Fruit fly (Drosophila melanogaster): ENCODE results near the gene RpS6.

RpS6 gene

dm6 chrX:7944772-7945722 lies 43.9 kb upstream of the RpS6 start (continued):
- TF ChIP-seq CG15696 (tag; optimal IDR thresholded peaks at IDR 0.05) (no peak), croc (GFP tag; conservative IDR thresholded peaks at IDR 0.05) (no peak), fru (optimal IDR thresholded peaks at IDR 0.05) (no peak), CG13123 (GFP tag; optimal IDR thresholded peaks at IDR 0.05) (no peak), unpg (GFP tag; optimal IDR thresholded peaks at IDR 0.05) (peak; percentile 31), chinmo (GFP tag; IDR thresholded peaks at IDR 0.05; ENCODE audit: partially characterized antibody) (peak; percentile 6; the same call in 1 of the 4 replicates), ato (GFP tag; IDR thresholded peaks at IDR 0.05; ENCODE audit: partially characterized antibody) (no peak), ATbp (GFP tag; optimal IDR thresholded peaks at IDR 0.05) (peak; percentile 37), shn (GFP tag; optimal IDR thresholded peaks at IDR 0.05) (peak; percentile 19), NFAT (GFP tag; IDR thresholded peaks at IDR 0.05) (no peak), CG17186 (GFP tag; optimal IDR thresholded peaks at IDR 0.05) (no peak), GATAe (GFP tag; conservative IDR thresholded peaks at IDR 0.05) (no peak), CG12236 (GFP tag; optimal IDR thresholded peaks at IDR 0.05) (no peak), Ets97D (GFP tag; optimal IDR thresholded peaks at IDR 0.05) (no peak), CG3281 (GFP tag; optimal IDR thresholded peaks at IDR 0.05) (peak; percentile 5), esg (GFP tag; conservative IDR thresholded peaks at IDR 0.05) (no peak), CG30431 (GFP tag; optimal IDR thresholded peaks at IDR 0.05) (peak; percentile 19), Nf-YC (tag; optimal IDR thresholded peaks at IDR 0.05) (no peak), Gug (GFP tag; IDR thresholded peaks at IDR 0.05) (no peak), CG9437 (GFP tag; optimal IDR thresholded peaks at IDR 0.05) (no peak), eve (GFP tag; optimal IDR thresholded peaks at IDR 0.05) (no peak), HLH4C (GFP tag; IDR thresholded peaks at IDR 0.05; ENCODE audit: partially characterized antibody) (no peak), hb (GFP tag; IDR thresholded peaks at IDR 0.05; ENCODE audit: partially characterized antibody) (no peak), nerfin-2 (GFP tag; IDR thresholded peaks at IDR 0.05; ENCODE audit: partially characterized antibody) (no peak), kah (GFP tag; optimal IDR thresholded peaks at IDR 0.05) (no peak), CG14014 (GFP tag; IDR thresholded peaks at IDR 0.05) (no peak), Bdp1 (GFP tag; optimal IDR thresholded peaks at IDR 0.05) (no peak), Med (GFP tag) (peak; percentile 85), CG11456 (GFP tag; IDR thresholded peaks at IDR 0.05) (no peak), crp (GFP tag; optimal IDR thresholded peaks at IDR 0.05) (peak in 1 of 2 experiments; percentile 54), eyg (GFP tag; optimal IDR thresholded peaks at IDR 0.05) (no peak), CG1233 (GFP tag; optimal IDR thresholded peaks at IDR 0.05) (no peak), bbx (GFP tag; IDR thresholded peaks at IDR 0.05; ENCODE audit: partially characterized antibody) (no peak), CG3995 (GFP tag; optimal IDR thresholded peaks at IDR 0.05) (peak; percentile 26), lov (optimal IDR thresholded peaks at IDR 0.05) (no peak), lov (GFP tag; IDR thresholded peaks at IDR 0.05) (no peak), CG17359 (tag; optimal IDR thresholded peaks at IDR 0.05) (peak; percentile 27), run (tag; optimal IDR thresholded peaks at IDR 0.05) (no peak), CG12299 (tag; optimal IDR thresholded peaks at IDR 0.05) (no peak), her (GFP tag; optimal IDR thresholded peaks at IDR 0.05) (no peak), oc (tag; optimal IDR thresholded peaks at IDR 0.05) (peak; percentile 6), ERR (GFP tag; optimal IDR thresholded peaks at IDR 0.05) (no peak), Stat92E (GFP tag; optimal IDR thresholded peaks at IDR 0.05) (no peak), Xrp1 (GFP tag; IDR thresholded peaks at IDR 0.05) (0 out of 2 replicates have a peak, but pooled peaks have one; percentile 33), dysf (GFP tag; IDR thresholded peaks at IDR 0.05) (no peak), CG12071 (GFP tag; optimal IDR thresholded peaks at IDR 0.05) (no peak), CG33213 (GFP tag; optimal IDR thresholded peaks at IDR 0.05) (no peak), schlank (tag; optimal IDR thresholded peaks at IDR 0.05) (no peak), dati (GFP tag; IDR thresholded peaks at IDR 0.05) (no peak)

Data from whole organism, embryonic.